Worm (Caenorhabditis elegans): Measurements from ENCODE around the gene ttr-46.

The ttr-46 gene

DNA sequence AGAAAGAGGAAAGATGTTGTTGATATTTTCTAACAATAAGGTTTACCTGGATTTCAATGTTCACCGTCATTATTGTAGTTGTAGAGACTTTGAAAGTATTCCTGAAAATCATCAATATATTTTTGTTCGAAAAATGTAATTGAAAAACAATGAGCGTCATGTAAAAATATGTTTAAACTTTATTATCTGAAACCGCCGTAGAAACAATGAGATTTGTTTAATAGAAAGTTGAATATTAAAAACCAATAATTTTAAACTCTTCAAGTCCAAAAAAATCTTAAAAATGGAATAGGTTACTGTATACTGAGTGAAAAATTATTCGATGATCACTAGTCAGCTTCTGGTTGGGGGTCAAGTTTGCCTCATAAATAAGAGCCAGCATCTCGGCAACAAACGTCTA lies 7.2 kb downstream of the ttr-46 start, which contains the start of gene anmt-3:
Gene anmt-3, minus strand, starts transcription at position 101 of the 400 bp plus-strand sequence.
- no peak for TF ChIP-seq B0261.1 (tag; optimal IDR thresholded peaks at IDR 0.05)
- TF ChIP-seq ztf-18 (tag; optimal IDR thresholded peaks at IDR 0.05): no peak
- no peak for TF ChIP-seq madf-6 (GFP tag; IDR thresholded peaks at IDR 0.05)
- no peak for TF ChIP-seq pha-4 (tag; optimal IDR thresholded peaks at IDR 0.05)
- TF ChIP-seq atf-7 (tag; optimal IDR thresholded peaks at IDR 0.05): no peak
- TF ChIP-seq lag-1 (GFP tag; IDR thresholded peaks at IDR 0.05): no peak
- no peak for TF ChIP-seq cebp-1 (GFP tag; IDR thresholded peaks at IDR 0.05)
- TF ChIP-seq cebp-1 (tag; optimal IDR thresholded peaks at IDR 0.05): no peak
- TF ChIP-seq egrh-3 (GFP tag; IDR thresholded peaks at IDR 0.05): no peak
- no peak for TF ChIP-seq F57A8.1 (GFP tag; optimal IDR thresholded peaks at IDR 0.05)
- no peak for TF ChIP-seq die-1 (tag; optimal IDR thresholded peaks at IDR 0.05)
- TF ChIP-seq F33H1.4 (GFP tag; IDR thresholded peaks at IDR 0.05): no peak
- TF ChIP-seq attf-6 (GFP tag; IDR thresholded peaks at IDR 0.05): no peak
- TF ChIP-seq lin-40 (tag; optimal IDR thresholded peaks at IDR 0.05): no peak
- no peak for TF ChIP-seq ceh-40 (GFP tag; IDR thresholded peaks at IDR 0.05)
- TF ChIP-seq Y53F4B.3 (GFP tag; IDR thresholded peaks at IDR 0.05): no peak

DNA sequence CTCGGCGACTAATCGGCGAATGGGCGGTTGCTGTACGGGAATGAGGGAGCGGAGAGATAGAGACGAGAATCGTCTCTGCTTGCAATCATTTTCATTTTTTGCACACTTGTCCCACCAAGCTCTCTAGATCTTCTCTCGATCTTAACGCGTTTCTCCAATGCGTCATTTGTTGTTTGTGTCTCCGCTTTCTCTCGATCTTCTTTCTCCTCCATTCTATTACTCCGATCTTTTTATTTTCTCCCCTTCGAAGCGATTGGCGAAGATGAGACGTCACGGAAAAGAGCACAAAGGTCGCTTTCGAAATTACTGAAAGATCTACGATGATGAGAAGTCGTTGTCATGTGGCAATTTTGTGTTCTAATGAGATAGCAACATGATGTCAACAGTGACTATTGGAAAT lies 7.6 kb downstream of the ttr-46 start:
- no peak for TF ChIP-seq lir-1 (GFP tag; conservative IDR thresholded peaks at IDR 0.05)
- no peak for TF ChIP-seq cebp-2 (GFP tag; IDR thresholded peaks at IDR 0.05)

DNA sequence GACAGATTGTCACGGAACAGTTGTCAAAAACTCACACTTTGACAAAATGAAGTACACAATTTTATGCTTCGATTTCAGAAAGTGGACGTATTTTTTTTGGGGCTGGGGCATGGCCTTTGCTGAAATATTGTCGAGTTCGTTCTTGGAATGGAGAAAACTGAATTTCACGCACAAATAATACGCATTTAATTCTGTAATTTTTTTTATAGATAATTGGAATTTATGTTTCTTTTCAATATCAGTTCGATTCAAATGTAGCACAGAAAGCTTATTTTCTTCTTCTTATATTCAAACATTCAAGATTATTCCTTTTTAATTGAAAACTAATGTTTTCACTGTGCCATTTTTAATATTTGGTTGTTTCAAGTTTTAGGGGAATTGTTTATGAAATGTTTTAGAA lies 9.3 kb downstream of the ttr-46 start, which contains the start of gene T07C12.10:
Gene T07C12.10, minus strand, starts transcription at position 101 of the 400 bp plus-strand sequence.
- TF ChIP-seq tbx-9 (tag; optimal IDR thresholded peaks at IDR 0.05; ENCODE audit: borderline replicate concordance): no peak
- TF ChIP-seq nfyb-1 (GFP tag; IDR thresholded peaks at IDR 0.05): no peak
- no peak for TF ChIP-seq F33H1.4 (GFP tag; IDR thresholded peaks at IDR 0.05)
- TF ChIP-seq rec-8 (tag; optimal IDR thresholded peaks at IDR 0.05): no peak
- TF ChIP-seq nhr-179 (tag; optimal IDR thresholded peaks at IDR 0.05): no peak
- no peak for TF ChIP-seq lin-54 (GFP tag; optimal IDR thresholded peaks at IDR 0.05)
- no peak for TF ChIP-seq C17E4.6 (GFP tag; IDR thresholded peaks at IDR 0.05)
- TF ChIP-seq sdz-38 (tag; optimal IDR thresholded peaks at IDR 0.05): no peak
- no peak for TF ChIP-seq bed-2 (GFP tag; IDR thresholded peaks at IDR 0.05)
- TF ChIP-seq Y95B8A.8 (GFP tag; IDR thresholded peaks at IDR 0.05): no peak
- no peak for TF ChIP-seq mcd-1 (GFP tag; IDR thresholded peaks at IDR 0.05)
- TF ChIP-seq madf-10 (tag; optimal IDR thresholded peaks at IDR 0.05): no peak
- TF ChIP-seq sea-2 (GFP tag; IDR thresholded peaks at IDR 0.05): no peak

DNA sequence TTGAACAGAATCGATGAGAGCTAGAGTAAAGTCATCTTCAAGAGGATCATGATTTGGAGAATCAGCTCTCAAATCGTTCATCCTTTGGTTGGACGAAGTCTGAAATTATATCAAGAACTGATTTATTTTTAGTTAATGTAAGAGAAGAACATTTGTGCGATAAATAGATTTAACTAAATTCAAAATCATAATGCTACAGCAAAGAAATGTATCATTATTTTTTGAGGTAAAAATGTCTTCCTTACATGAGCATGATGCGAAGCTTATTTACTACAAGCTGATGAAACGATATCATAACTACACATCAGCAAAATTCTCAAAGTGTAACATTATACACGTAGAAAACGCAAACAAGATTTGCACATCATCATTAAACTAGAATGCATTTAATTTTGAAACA lies 11.4 kb downstream of the ttr-46 start, which contains the start of gene madf-4:
Gene madf-4, minus strand, starts transcription at position 101 of the 400 bp plus-strand sequence.
- TF ChIP-seq lag-1 (GFP tag; IDR thresholded peaks at IDR 0.05) (no peak), F52B5.7 (tag; optimal IDR thresholded peaks at IDR 0.05) (no peak), egl-44 (GFP tag; IDR thresholded peaks at IDR 0.05) (no peak), snpc-1.3 (tag; optimal IDR thresholded peaks at IDR 0.05; ENCODE audit: insufficient read depth) (no peak), ceh-40 (GFP tag; IDR thresholded peaks at IDR 0.05) (no peak), F22D6.2 (tag; optimal IDR thresholded peaks at IDR 0.05) (no peak), ets-4 (GFP tag; optimal IDR thresholded peaks at IDR 0.05) (no peak), nhr-179 (tag; optimal IDR thresholded peaks at IDR 0.05) (no peak), cebp-2 (GFP tag; IDR thresholded peaks at IDR 0.05) (no peak), lsy-27 (tag; optimal IDR thresholded peaks at IDR 0.05; ENCODE audit: borderline replicate concordance, insufficient read depth) (no peak), ztf-3 (GFP tag; optimal IDR thresholded peaks at IDR 0.05) (no peak), ztf-25 (GFP tag; IDR thresholded peaks at IDR 0.05) (no peak), rcor-1 (GFP tag; IDR thresholded peaks at IDR 0.05) (no peak), akir-1 (GFP tag; optimal IDR thresholded peaks at IDR 0.05) (no peak), K12H6.12 (tag; optimal IDR thresholded peaks at IDR 0.05) (no peak), Y67H2A.10 (GFP tag; conservative IDR thresholded peaks at IDR 0.05) (no peak)

All from whole organism, young adult.